Fruit fly (Drosophila melanogaster) whole organism, embryonic: Measurements from ENCODE around the gene Fancl.
A peak's percentile ranks its signal among the peaks of the same experiment; 100 is the strongest.

Experiments used
- Bgb ChIP-seq: fragments of 200-800 bp; sonication (Bioruptor generic); IDR thresholded peaks from 2 replicates; pipeline ENCODE4 v1.3.6; 2022; ENCODE audit warnings: missing biosample characterization, missing genetic modification characterization; ENCODE audit not compliant: partially characterized antibody
- CG10321 ChIP-seq: fragments of 200-800 bp; sonication (Bioruptor generic); IDR thresholded peaks from 2 replicates; pipeline ENCODE4 v1.3.6; 2022; ENCODE audit warnings: missing biosample characterization, missing genetic modification characterization
- CG10543 ChIP-seq: fragments of 200-800 bp; sonication (Bioruptor generic); optimal IDR thresholded peaks from 3 replicates; lab custom pipeline; 2017; ENCODE audit warnings: missing biosample characterization, mild to moderate bottlenecking, missing genetic modification characterization, moderate library complexity
- CG11504 ChIP-seq: fragments of 200-800 bp; sonication (Bioruptor generic); optimal IDR thresholded peaks from 3 replicates; lab custom pipeline; 2019; ENCODE audit warnings: missing biosample characterization, mild to moderate bottlenecking, missing genetic modification characterization, moderate library complexity
- CG12071 ChIP-seq: fragments of 200-800 bp; sonication (Bioruptor generic); optimal IDR thresholded peaks from 3 replicates; lab custom pipeline; 2018; ENCODE audit warnings: missing biosample characterization, mild to moderate bottlenecking, missing genetic modification characterization
- CG12104 ChIP-seq: fragments of 200-800 bp; sonication (Bioruptor generic); optimal IDR thresholded peaks from 3 replicates; lab custom pipeline; 2016; ENCODE audit warnings: missing biosample characterization, missing genetic modification characterization
- CG12744 ChIP-seq: fragments of 200-800 bp; sonication (Bioruptor generic); optimal IDR thresholded peaks from 2 replicates; lab custom pipeline; 2016; ENCODE audit warnings: missing biosample characterization, missing genetic modification characterization
- CG15269 ChIP-seq: fragments of 200-800 bp; sonication (Bioruptor generic); optimal IDR thresholded peaks from 2 replicates; lab custom pipeline; 2018; ENCODE audit warnings: missing biosample characterization, mild to moderate bottlenecking, missing genetic modification characterization, moderate library complexity
- CG1602 ChIP-seq: fragments of 200-800 bp; sonication (Bioruptor generic); optimal IDR thresholded peaks from 3 replicates; lab custom pipeline; 2016; ENCODE audit warnings: missing biosample characterization, missing genetic modification characterization
- CG17568 ChIP-seq: fragments of 200-800 bp; sonication (Bioruptor generic); optimal IDR thresholded peaks from 2 replicates; lab custom pipeline; 2018; ENCODE audit warnings: missing biosample characterization, mild to moderate bottlenecking, missing genetic modification characterization, moderate library complexity
- CG18476 ChIP-seq: fragments of 200-800 bp; sonication (Bioruptor generic); optimal IDR thresholded peaks from 2 replicates; lab custom pipeline; 2016; ENCODE audit warnings: missing biosample characterization, mild to moderate bottlenecking, missing genetic modification characterization
- CG2678 ChIP-seq: fragments of 200-800 bp; sonication (Bioruptor generic); optimal IDR thresholded peaks from 3 replicates; lab custom pipeline; 2019; ENCODE audit warnings: missing biosample characterization, mild to moderate bottlenecking, missing genetic modification characterization, moderate library complexity
- CG2875 ChIP-seq: fragments of 200-800 bp; sonication (Bioruptor generic); optimal IDR thresholded peaks from 2 replicates; lab custom pipeline; 2017; ENCODE audit warnings: missing biosample characterization, mild to moderate bottlenecking, missing genetic modification characterization, missing genetic modification reagents
- CG31441 ChIP-seq: fragments of 200-800 bp; sonication (Bioruptor generic); IDR thresholded peaks from 2 replicates; pipeline ENCODE4 v1.3.6; 2022; ENCODE audit warnings: missing biosample characterization, missing genetic modification characterization
- CG3281 ChIP-seq: fragments of 200-800 bp; sonication (Bioruptor generic); optimal IDR thresholded peaks from 3 replicates; lab custom pipeline; 2017; ENCODE audit warnings: missing biosample characterization, mild to moderate bottlenecking, missing genetic modification characterization
- CG33557 ChIP-seq: fragments of 200-800 bp; sonication (Bioruptor generic); optimal IDR thresholded peaks from 2 replicates; lab custom pipeline; 2019; ENCODE audit warnings: missing biosample characterization, mild to moderate bottlenecking, missing genetic modification characterization, moderate library complexity
- CG4404 ChIP-seq: fragments of 200-800 bp; sonication (Bioruptor generic); IDR thresholded peaks from 2 replicates; pipeline ENCODE4 v1.3.6; 2022; ENCODE audit warnings: missing biosample characterization, missing genetic modification characterization
- CG6254 ChIP-seq: fragments of 200-800 bp; sonication (Bioruptor generic); optimal IDR thresholded peaks from 3 replicates; lab custom pipeline; 2017; ENCODE audit warnings: mild to moderate bottlenecking, missing biosample characterization, missing genetic modification reagents, missing genetic modification characterization
- CG7271 ChIP-seq: fragments of 200-800 bp; sonication (Bioruptor generic); optimal IDR thresholded peaks from 2 replicates; lab custom pipeline; 2018; ENCODE audit warnings: missing biosample characterization, mild to moderate bottlenecking, missing genetic modification characterization, moderate library complexity
- CG9609 ChIP-seq: fragments of 200-800 bp; sonication (Bioruptor generic); optimal IDR thresholded peaks from 3 replicates; lab custom pipeline; 2016; ENCODE audit warnings: missing biosample characterization, missing genetic modification characterization
- CG9797 ChIP-seq: fragments of 200-800 bp; sonication (Bioruptor generic); optimal IDR thresholded peaks from 3 replicates; lab custom pipeline; 2018; ENCODE audit warnings: missing biosample characterization, mild to moderate bottlenecking, missing genetic modification characterization
- Dip3 ChIP-seq: fragments of 200-800 bp; sonication (Bioruptor generic); optimal IDR thresholded peaks from 3 replicates; lab custom pipeline; 2016; ENCODE audit warnings: missing biosample characterization, missing genetic modification characterization
- Drgx ChIP-seq: fragments of 200-800 bp; sonication (Bioruptor generic); IDR thresholded peaks from 2 replicates; pipeline ENCODE4 v1.3.6; 2022; ENCODE audit warnings: missing biosample characterization, missing genetic modification characterization
- Eip74EF ChIP-seq, 2 experiments: fragments of 200-800 bp in 1 of 2; fragments of >200 bp in 1 of 2; sonication (Bioruptor generic) in 1 of 2; optimal IDR thresholded peaks; 2 replicates each; lab custom pipeline; 2017 to 2019; ENCODE audit warnings: missing biosample characterization in 2 of 2, missing genetic modification characterization in 2 of 2, mild to moderate bottlenecking in 1 of 2, moderate library complexity in 1 of 2
- Fer3 ChIP-seq: fragments of 200-800 bp; sonication (Bioruptor generic); optimal IDR thresholded peaks from 2 replicates; lab custom pipeline; 2018; ENCODE audit warnings: missing biosample characterization, mild to moderate bottlenecking, missing genetic modification characterization, moderate library complexity
- Hr3 ChIP-seq: fragments of 200-800 bp; sonication (Bioruptor generic); optimal IDR thresholded peaks from 3 replicates; lab custom pipeline; 2016; ENCODE audit warnings: missing biosample characterization, missing genetic modification characterization
- MTF-1 ChIP-seq: fragments of 200-800 bp; sonication (Bioruptor generic); optimal IDR thresholded peaks from 2 replicates; lab custom pipeline; 2018; ENCODE audit warnings: missing biosample characterization, mild to moderate bottlenecking, missing genetic modification characterization, borderline replicate concordance
- Max ChIP-seq: fragments of 200-800 bp; sonication (Bioruptor generic); optimal IDR thresholded peaks from 2 replicates; lab custom pipeline; 2016; ENCODE audit warnings: missing biosample characterization, mild to moderate bottlenecking, missing genetic modification characterization
- Neu2 ChIP-seq: fragments of 200-800 bp; sonication (Bioruptor generic); optimal IDR thresholded peaks from 3 replicates; lab custom pipeline; 2016; ENCODE audit warnings: missing biosample characterization, missing genetic modification characterization, borderline replicate concordance
- Nf-YC ChIP-seq: fragments of 200-800 bp; optimal IDR thresholded peaks from 3 replicates; lab custom pipeline; 2019; ENCODE audit warnings: missing biosample characterization, mild to moderate bottlenecking, missing genetic modification characterization, moderate library complexity
- NfI ChIP-seq: fragments of 200-800 bp; sonication (Bioruptor generic); optimal IDR thresholded peaks from 3 replicates; lab custom pipeline; 2018; ENCODE audit warnings: missing biosample characterization, mild to moderate bottlenecking, missing genetic modification characterization, moderate library complexity
- Optix ChIP-seq: fragments of 200-800 bp; sonication (Bioruptor generic); IDR thresholded peaks from 3 replicates; pipeline ENCODE4 v1.3.6; 2022; ENCODE audit warnings: missing biosample characterization, missing genetic modification characterization
- Rx ChIP-seq: fragments of 200-800 bp; sonication (Bioruptor generic); IDR thresholded peaks from 2 replicates; pipeline ENCODE4 v1.3.6; 2022; ENCODE audit warnings: missing biosample characterization, missing genetic modification characterization
- ara ChIP-seq: fragments of 200-800 bp; sonication (Bioruptor generic); IDR thresholded peaks from 2 replicates; pipeline ENCODE4 v1.3.6; 2022; ENCODE audit warnings: missing biosample characterization, missing genetic modification characterization
- bbx ChIP-seq: fragments of 200-800 bp; sonication (Bioruptor generic); IDR thresholded peaks from 2 replicates; pipeline ENCODE4 v1.3.6; 2022; ENCODE audit warnings: missing biosample characterization, missing genetic modification characterization; ENCODE audit not compliant: partially characterized antibody
- cato ChIP-seq: fragments of 200-800 bp; sonication (Bioruptor generic); optimal IDR thresholded peaks from 2 replicates; lab custom pipeline; 2016; ENCODE audit warnings: missing biosample characterization, missing genetic modification characterization, borderline replicate concordance
- croc ChIP-seq: fragments of 200-800 bp; sonication (Bioruptor generic); conservative IDR thresholded peaks from 3 replicates; pipeline ENCODE4 v1.3.6; 2022; ENCODE audit warnings: missing biosample characterization, missing genetic modification characterization
- disco-r ChIP-seq: fragments of 200-800 bp; sonication (Bioruptor generic); optimal IDR thresholded peaks from 2 replicates; lab custom pipeline; 2016; ENCODE audit warnings: missing biosample characterization, missing genetic modification characterization
- esg ChIP-seq: fragments of 200-800 bp; sonication (Bioruptor generic); conservative IDR thresholded peaks from 2 replicates; pipeline ENCODE4 v1.3.6; 2022; ENCODE audit warnings: missing biosample characterization, missing genetic modification characterization
- fu2 ChIP-seq: fragments of 200-800 bp; sonication (Bioruptor generic); optimal IDR thresholded peaks from 2 replicates; lab custom pipeline; 2016; ENCODE audit warnings: missing biosample characterization, missing genetic modification characterization
- gfzf ChIP-seq: fragments of 200-800 bp; sonication (Bioruptor generic); optimal IDR thresholded peaks from 2 replicates; lab custom pipeline; 2016; ENCODE audit warnings: missing biosample characterization, mild to moderate bottlenecking, missing genetic modification characterization, moderate library complexity
- hth ChIP-seq: fragments of >200 bp; optimal IDR thresholded peaks from 2 replicates; lab custom pipeline; 2017; ENCODE audit warnings: inconsistent platforms
- oc ChIP-seq: fragments of 200-800 bp; sonication (Bioruptor generic); optimal IDR thresholded peaks from 2 replicates; lab custom pipeline; 2018; ENCODE audit warnings: missing biosample characterization, mild to moderate bottlenecking, missing genetic modification characterization, moderate library complexity
- org-1 ChIP-seq: fragments of 200-800 bp; sonication (Bioruptor generic); optimal IDR thresholded peaks from 2 replicates; lab custom pipeline; 2017; ENCODE audit warnings: missing biosample characterization, missing genetic modification characterization
- peb ChIP-seq: fragments of 200-800 bp; sonication (Bioruptor generic); IDR thresholded peaks from 2 replicates; pipeline ENCODE4 v1.3.6; 2022; ENCODE audit warnings: missing biosample characterization, missing genetic modification characterization
- rib ChIP-seq: fragments of 200-800 bp; sonication (Bioruptor generic); IDR thresholded peaks from 2 replicates; pipeline ENCODE4 v1.3.6; 2022; ENCODE audit warnings: missing biosample characterization, missing genetic modification characterization
- schlank ChIP-seq: fragments of 200-800 bp; sonication (Bioruptor generic); optimal IDR thresholded peaks from 2 replicates; lab custom pipeline; 2018; ENCODE audit warnings: missing biosample characterization, mild to moderate bottlenecking, missing genetic modification characterization
- sens ChIP-seq: fragments of 200-800 bp; sonication (Bioruptor generic); peaks from one replicate; lab custom pipeline; 2016; ENCODE audit warnings: missing biosample characterization, missing genetic modification characterization
- sug ChIP-seq: fragments of 200-800 bp; optimal IDR thresholded peaks from 2 replicates; lab custom pipeline; 2019; ENCODE audit warnings: missing biosample characterization, mild to moderate bottlenecking, missing genetic modification characterization, moderate library complexity

The Fancl gene

DNA sequence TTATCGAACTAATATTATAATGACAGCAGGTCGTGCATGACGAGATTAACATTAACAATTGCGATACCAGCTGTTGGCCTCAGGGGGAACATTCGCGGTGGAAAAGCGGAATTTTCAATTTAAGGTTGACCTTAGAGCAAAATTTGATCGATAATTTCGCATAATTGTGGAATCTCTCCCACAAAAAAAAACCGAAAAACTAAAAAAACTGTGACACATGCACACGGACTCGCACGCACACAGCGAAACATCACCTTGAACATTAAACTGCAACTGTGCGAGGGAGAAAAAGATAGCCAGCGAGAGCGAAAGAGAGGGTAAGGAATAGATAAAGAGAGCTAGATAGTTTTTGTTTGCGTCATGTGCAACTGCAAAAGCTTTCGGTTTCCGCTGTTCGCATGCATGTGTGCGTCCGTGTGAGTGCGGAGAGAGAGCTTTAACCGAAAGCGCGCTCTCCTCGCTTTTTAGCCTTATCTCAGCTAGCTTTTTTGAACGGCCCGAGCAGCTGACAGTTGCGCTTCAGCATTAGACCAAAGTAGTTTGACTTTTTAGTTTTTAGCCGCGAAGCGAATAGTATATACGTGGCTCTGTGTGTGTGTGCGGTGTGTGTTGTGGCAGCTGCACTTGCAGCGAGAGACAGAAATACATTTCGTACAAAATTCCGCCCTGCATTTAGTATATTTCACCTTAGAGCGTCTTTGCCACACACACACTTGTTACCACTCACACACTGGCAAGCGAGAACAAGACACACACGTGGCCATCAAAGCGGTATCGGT lies 40.8 kb upstream of the Fancl start (continued):
- TF ChIP-seq CG2875 (GFP tag; lab: Kevin White, UChicago) (no peak), CG10321 (peak; percentile 14; the same call in 1 of the 2 replicates), CG18476 (GFP tag; lab: Kevin White, UChicago) (no peak), croc (GFP tag; lab: Robert Waterston, UW) (no peak), CG9609 (GFP tag; lab: Kevin White, UChicago) (no peak), sug (tag; lab: Kevin White, UChicago) (no peak), CG3281 (GFP tag; lab: Kevin White, UChicago) (peak; percentile 39), sens (GFP tag; lab: Kevin White, UChicago) (no peak), CG1602 (GFP tag; lab: Kevin White, UChicago) (no peak), Neu2 (GFP tag; lab: Kevin White, UChicago) (no peak), CG2678 (tag; lab: Kevin White, UChicago) (peak; percentile 21), Drgx (GFP tag; lab: Robert Waterston, UW) (peak; percentile 36), CG17568 (no peak), Optix (GFP tag; lab: Robert Waterston, UW) (no peak), CG12071 (peak; percentile 16), CG33557 (GFP tag; lab: Kevin White, UChicago) (no peak), CG7271 (tag; lab: Kevin White, UChicago) (no peak), fu2 (no peak), bbx (GFP tag; lab: Robert Waterston, UW) (peak; percentile 43; the same call in 1 of the 2 replicates), peb (GFP tag; lab: Robert Waterston, UW) (no peak), Nf-YC (tag; lab: Kevin White, UChicago) (no peak), CG11504 (tag; lab: Kevin White, UChicago) (no peak), MTF-1 (GFP tag; lab: Kevin White, UChicago) (peak; percentile 44), disco-r (GFP tag; lab: Kevin White, UChicago) (no peak), CG31441 (peak; percentile 21; the same call in 1 of the 2 replicates), hth (no peak), rib (no peak), CG15269 (peak; percentile 40), NfI (GFP tag; lab: Kevin White, UChicago) (no peak), Hr3 (GFP tag; lab: Kevin White, UChicago) (no peak), Rx (GFP tag; lab: Robert Waterston, UW) (no peak), CG12744 (GFP tag; lab: Kevin White, UChicago) (no peak), esg (no peak), CG4404 (GFP tag; lab: Robert Waterston, UW) (no peak), Max (GFP tag; lab: Kevin White, UChicago) (no peak), Bgb (no peak), CG6254 (GFP tag; lab: Kevin White, UChicago) (peak; percentile 6), Fer3 (no peak), gfzf (no peak), org-1 (GFP tag; lab: Kevin White, UChicago) (no peak), CG10543 (no peak), Dip3 (no peak), CG9797 (GFP tag; lab: Kevin White, UChicago) (no peak), Eip74EF (GFP tag; optimal IDR thresholded peaks at IDR 0.05; lab: Kevin White, UChicago) (no peak), cato (GFP tag; lab: Kevin White, UChicago) (no peak), ara (GFP tag; lab: Robert Waterston, UW) (0 out of 2 replicates have a peak, but pooled peaks have one; percentile 12), CG12104 (GFP tag; lab: Kevin White, UChicago) (no peak), oc (tag; lab: Kevin White, UChicago) (peak; percentile 14), schlank (tag; lab: Kevin White, UChicago) (no peak)
